Fruit fly (Drosophila melanogaster): ENCODE data around the gene CG5916.

CG5916 gene

DNA sequence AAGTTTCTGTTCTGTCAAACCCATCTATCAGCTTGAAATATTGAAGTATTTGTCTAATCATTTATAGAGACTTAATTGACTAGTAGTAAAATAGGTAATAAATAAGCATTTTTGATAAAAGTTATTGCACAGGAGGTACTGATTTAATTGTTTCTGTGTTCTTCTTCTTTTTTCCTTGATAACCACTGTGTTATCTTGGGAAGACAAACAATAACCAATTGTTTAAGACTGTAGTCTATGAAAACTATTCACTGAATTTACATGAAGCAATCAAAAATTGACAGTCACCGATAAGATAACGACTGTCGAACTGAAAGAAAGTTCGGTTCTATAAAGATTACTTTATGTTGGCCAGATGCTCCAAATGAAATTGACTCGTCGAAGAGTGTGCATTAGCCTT is 26.7 kb downstream of the CG5916 start:
- no peak for TF ChIP-seq CG9139 (GFP tag; optimal IDR thresholded peaks at IDR 0.05)
- TF ChIP-seq CG8319 (GFP tag; optimal IDR thresholded peaks at IDR 0.05), result no peak
- TF ChIP-seq dsx (GFP tag; optimal IDR thresholded peaks at IDR 0.05; ENCODE audit: poor library complexity, severe bottlenecking), result no peak
- TF ChIP-seq Sox15 (GFP tag; optimal IDR thresholded peaks at IDR 0.05), result no peak
- TF ChIP-seq CG31627 (GFP tag; optimal IDR thresholded peaks at IDR 0.05), result no peak
- TF ChIP-seq CG1621 (tag; optimal IDR thresholded peaks at IDR 0.05), result no peak
- no peak for TF ChIP-seq CG8632 (GFP tag; optimal IDR thresholded peaks at IDR 0.05)
- TF ChIP-seq CG32006 (GFP tag; optimal IDR thresholded peaks at IDR 0.05), result no peak
- TF ChIP-seq CG15336 (GFP tag; IDR thresholded peaks at IDR 0.05), result no peak

DNA sequence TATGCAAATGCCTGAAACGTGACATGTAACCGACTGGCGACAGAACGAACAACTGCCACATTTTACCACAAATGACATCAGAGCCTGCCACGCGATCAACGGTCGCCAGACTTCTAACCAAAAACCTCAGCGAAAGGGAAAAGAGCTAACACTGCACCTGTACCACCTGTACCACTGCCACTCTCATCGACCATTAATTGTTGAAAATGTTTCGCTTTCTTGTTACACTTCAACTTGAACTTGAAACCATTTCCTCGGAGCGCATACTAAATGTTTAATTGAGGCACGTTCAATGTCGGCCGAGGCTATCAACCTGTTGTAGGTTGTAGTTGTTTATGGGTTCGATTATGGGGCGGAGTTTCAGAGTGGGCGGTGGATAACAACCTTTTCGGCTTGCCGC is 29.7 kb downstream of the CG5916 start:
- no peak for TF ChIP-seq CG6792 (GFP tag; optimal IDR thresholded peaks at IDR 0.05)
- TF ChIP-seq OdsH (GFP tag; optimal IDR thresholded peaks at IDR 0.05), result no peak
- no peak for TF ChIP-seq spab (GFP tag; optimal IDR thresholded peaks at IDR 0.05)

DNA sequence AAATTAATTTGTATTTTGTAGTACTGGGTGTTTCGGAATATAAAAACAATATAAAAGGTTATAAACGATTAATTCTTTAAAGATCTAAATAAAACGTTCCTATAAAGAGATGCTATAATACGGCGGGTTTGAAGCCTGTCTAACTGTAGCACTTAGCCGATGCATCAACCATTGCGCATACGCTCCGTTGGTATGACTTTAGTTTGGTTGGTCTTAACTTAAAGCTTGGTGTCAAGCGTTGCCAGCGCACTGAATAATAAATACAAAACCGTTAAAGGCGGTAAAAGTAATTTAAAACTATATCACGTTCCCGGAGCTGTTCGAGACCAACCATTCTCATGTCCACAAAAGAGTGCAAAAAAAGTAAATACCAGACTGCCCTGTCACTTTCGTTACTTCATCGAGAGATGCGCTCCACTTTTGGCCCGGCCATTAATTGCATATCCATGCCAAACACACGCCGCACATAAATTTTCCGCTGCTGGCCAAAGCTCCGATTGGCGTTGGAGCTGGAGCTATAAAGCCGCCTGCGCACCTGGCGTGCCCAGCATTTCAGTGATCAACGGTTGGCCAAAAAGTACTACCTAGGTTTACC is 33.7 kb downstream of the CG5916 start, which contains the start of gene CG8927:
Gene CG8927, plus strand, starts transcription at position 545 of the 595 bp plus-strand sequence.
- TF ChIP-seq CG32006 (GFP tag; optimal IDR thresholded peaks at IDR 0.05) (no peak), Eip78C (GFP tag) (peak; percentile 57)

DNA sequence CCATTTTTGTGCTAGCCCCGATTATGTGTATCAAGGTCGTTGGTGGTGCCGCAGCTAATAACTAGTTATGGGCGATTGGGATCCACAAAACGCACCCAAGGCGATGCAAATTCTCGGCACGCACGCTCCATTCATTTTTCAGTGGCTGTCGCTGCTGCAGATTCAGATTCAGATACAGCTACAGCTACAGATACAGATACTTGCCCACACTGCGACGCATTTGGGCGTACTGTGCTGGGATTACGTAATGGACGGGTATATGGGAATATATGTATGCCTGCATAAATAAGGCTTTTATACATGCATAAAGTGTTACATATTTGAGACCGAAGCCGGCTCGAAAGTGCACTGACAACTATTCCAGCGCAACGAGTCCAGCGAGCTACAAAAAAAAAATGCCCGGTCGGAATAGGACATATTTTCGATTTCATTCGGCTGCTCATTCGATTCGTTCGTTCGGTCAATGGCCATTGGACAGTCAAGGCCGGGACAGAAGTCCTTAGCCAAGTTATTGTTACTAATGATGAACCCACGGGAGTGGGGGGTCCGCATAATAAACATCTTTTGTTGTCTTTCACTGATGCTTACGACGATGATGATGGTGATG is 35.5 kb downstream of the CG5916 start:
- no peak for TF ChIP-seq svp (GFP tag)
- TF ChIP-seq CG1621 (tag; optimal IDR thresholded peaks at IDR 0.05), result no peak
- no peak for TF ChIP-seq Eip93F (GFP tag; optimal IDR thresholded peaks at IDR 0.05)
- no peak for TF ChIP-seq cyc (GFP tag; optimal IDR thresholded peaks at IDR 0.05)
- TF ChIP-seq vri (GFP tag; optimal IDR thresholded peaks at IDR 0.05), result peak; percentile 38
- TF ChIP-seq CG4318 (GFP tag; optimal IDR thresholded peaks at IDR 0.05), result no peak
- no peak for TF ChIP-seq achi (GFP tag; optimal IDR thresholded peaks at IDR 0.05)
- no peak for TF ChIP-seq fd85E (GFP tag; optimal IDR thresholded peaks at IDR 0.05)
- TF ChIP-seq CG6163 (GFP tag; IDR thresholded peaks at IDR 0.05), result no peak
- no peak for TF ChIP-seq CG11294 (GFP tag; IDR thresholded peaks at IDR 0.05)
- TF ChIP-seq Sox14 (GFP tag; optimal IDR thresholded peaks at IDR 0.05), result no peak
- no peak for TF ChIP-seq Hr39 (GFP tag; optimal IDR thresholded peaks at IDR 0.05)
- peak; percentile 47 for TF ChIP-seq Eip78C (GFP tag)
- TF ChIP-seq Hr38 (GFP tag; optimal IDR thresholded peaks at IDR 0.05), result no peak
- TF ChIP-seq acj6 (GFP tag; optimal IDR thresholded peaks at IDR 0.05), result no peak
- TF ChIP-seq Ets21C (GFP tag; optimal IDR thresholded peaks at IDR 0.05), result no peak
- no peak for TF ChIP-seq fkh (GFP tag; optimal IDR thresholded peaks at IDR 0.05)
- TF ChIP-seq CG7368 (GFP tag; optimal IDR thresholded peaks at IDR 0.05), result no peak
- TF ChIP-seq net (GFP tag; optimal IDR thresholded peaks at IDR 0.05), result no peak
- TF ChIP-seq CG6792 (GFP tag; optimal IDR thresholded peaks at IDR 0.05), result no peak
- TF ChIP-seq CG11902 (GFP tag; optimal IDR thresholded peaks at IDR 0.05), result no peak
- no peak for TF ChIP-seq fd59A (GFP tag; optimal IDR thresholded peaks at IDR 0.05)
- TF ChIP-seq pdm3 (GFP tag; optimal IDR thresholded peaks at IDR 0.05), result no peak
- TF ChIP-seq Hr4 (GFP tag; optimal IDR thresholded peaks at IDR 0.05), result no peak
- peak in 1 of 2 experiments; percentile 75 for TF ChIP-seq ss (GFP tag; optimal IDR thresholded peaks at IDR 0.05)
- no peak for TF ChIP-seq CG16779 (tag; optimal IDR thresholded peaks at IDR 0.05)
